Worm (Caenorhabditis elegans) whole organism, L4 larva: ENCODE measurements around the gene M117.1.

Experiments
- F26F4.8 ChIP-seq: fragments of 200-800 bp; sonication (Bioruptor generic); conservative IDR thresholded peaks from 2 replicates; pipeline ENCODE4 v1.3.6; 2022; ENCODE audit warnings: missing genetic modification characterization, missing compliant biosample characterization
- F37D6.2 ChIP-seq: sonication (generic microtip); optimal IDR thresholded peaks from 2 replicates; lab custom pipeline; 2016; ENCODE audit warnings: mild to moderate bottlenecking, missing genetic modification characterization, missing compliant biosample characterization
- F49E8.2 ChIP-seq: sonication (generic microtip); optimal IDR thresholded peaks from 2 replicates; lab custom pipeline; 2016; ENCODE audit warnings: missing compliant biosample characterization, mild to moderate bottlenecking, missing genetic modification characterization, borderline replicate concordance
- aha-1 ChIP-seq: fragments of 150-350 bp; peaks from one replicate; lab custom pipeline; 2014; ENCODE audit warnings: missing biosample characterization, missing genetic modification characterization
- aly-2 ChIP-seq: sonication (generic microtip); optimal IDR thresholded peaks from 2 replicates; lab custom pipeline; 2018; ENCODE audit warnings: missing biosample characterization, missing genetic modification characterization
- ama-1 ChIP-seq: fragments of 150-350 bp; optimal IDR thresholded peaks from 2 replicates; lab custom pipeline; 2014; ENCODE audit warnings: inconsistent platforms, mixed read lengths
- arid-1 ChIP-seq: fragments of 200-800 bp; sonication (Bioruptor generic); conservative IDR thresholded peaks from 2 replicates; pipeline ENCODE4 v1.3.6; 2022; ENCODE audit warnings: missing genetic modification reagents, missing genetic modification characterization, missing compliant biosample characterization
- attf-4 ChIP-seq: sonication (generic microtip); optimal IDR thresholded peaks from 3 replicates; lab custom pipeline; 2017; ENCODE audit warnings: missing biosample characterization, missing genetic modification characterization
- ces-1 ChIP-seq: fragments of 150-350 bp; sonication (generic microtip); optimal IDR thresholded peaks from 4 replicates; lab custom pipeline; 2014; ENCODE audit warnings: missing biosample characterization, missing genetic modification reagents, missing genetic modification characterization
- cey-2 ChIP-seq: sonication (generic microtip); optimal IDR thresholded peaks from 3 replicates; lab custom pipeline; 2017; ENCODE audit warnings: missing genetic modification characterization, mild to moderate bottlenecking, missing compliant biosample characterization, antibody characterized with exemption, borderline replicate concordance; ENCODE audit not compliant: insufficient read depth
- ctbp-1 ChIP-seq: fragments of 200-800 bp; sonication (Bioruptor generic); IDR thresholded peaks from 2 replicates; pipeline ENCODE4 v1.3.6; 2022; ENCODE audit warnings: missing genetic modification reagents, missing genetic modification characterization, missing compliant biosample characterization
- daf-12 ChIP-seq: fragments of 150-350 bp; optimal IDR thresholded peaks from 2 replicates; lab custom pipeline; 2014; ENCODE audit warnings: missing biosample characterization, missing genetic modification reagents, missing genetic modification characterization
- dmd-9 ChIP-seq: fragments of 200-800 bp; sonication (Bioruptor generic); IDR thresholded peaks from 2 replicates; pipeline ENCODE4 v1.3.6; 2022; ENCODE audit warnings: missing genetic modification reagents, missing genetic modification characterization, missing compliant biosample characterization
- dpl-1 ChIP-seq: fragments of 150-350 bp; optimal IDR thresholded peaks from 2 replicates; lab custom pipeline; 2014; ENCODE audit warnings: missing biosample characterization, missing genetic modification reagents, missing genetic modification characterization
- duxl-1 ChIP-seq: sonication (generic microtip); optimal IDR thresholded peaks from 2 replicates; lab custom pipeline; 2016; ENCODE audit warnings: mild to moderate bottlenecking, missing genetic modification characterization, moderate library complexity, missing compliant biosample characterization; ENCODE audit not compliant: poor library complexity
- dve-1 ChIP-seq: sonication (generic microtip); optimal IDR thresholded peaks from 2 replicates; lab custom pipeline; 2017; ENCODE audit warnings: antibody characterized with exemption, mild to moderate bottlenecking, missing genetic modification characterization, missing compliant biosample characterization; ENCODE audit not compliant: insufficient read depth
- egl-43 ChIP-seq: fragments of 200-800 bp; sonication (Bioruptor generic); IDR thresholded peaks from 2 replicates; pipeline ENCODE4 v1.3.6; 2022; ENCODE audit warnings: missing genetic modification reagents, missing genetic modification characterization, missing compliant biosample characterization
- fkh-10 ChIP-seq: fragments of 150-350 bp; optimal IDR thresholded peaks from 2 replicates; lab custom pipeline; 2014; ENCODE audit warnings: missing biosample characterization, missing genetic modification reagents, missing genetic modification characterization
- gei-8 ChIP-seq: fragments of 200-800 bp; sonication (Bioruptor generic); optimal IDR thresholded peaks from 2 replicates; lab custom pipeline; 2018; ENCODE audit warnings: mild to moderate bottlenecking, missing genetic modification characterization, missing compliant biosample characterization
- hmg-1.1 ChIP-seq: fragments of 200-800 bp; sonication (Bioruptor generic); IDR thresholded peaks from 2 replicates; pipeline ENCODE4 v1.3.6; 2022; ENCODE audit warnings: missing genetic modification reagents, missing genetic modification characterization, missing compliant biosample characterization
- lin-1 ChIP-seq: fragments of 200-800 bp; sonication (Bioruptor generic); IDR thresholded peaks from 2 replicates; pipeline ENCODE4 v1.3.6; 2022; ENCODE audit warnings: missing genetic modification reagents, missing genetic modification characterization, missing compliant biosample characterization
- lin-29 ChIP-seq: fragments of 200-800 bp; sonication (Bioruptor generic); IDR thresholded peaks from 2 replicates; pipeline ENCODE4 v1.3.6; 2022; ENCODE audit warnings: missing genetic modification reagents, missing genetic modification characterization, missing compliant biosample characterization
- lsy-2 ChIP-seq, 2 experiments: fragments of 150-350 bp in 1 of 2; sonication (generic microtip) in 1 of 2; optimal IDR thresholded peaks; 2 replicates each; lab custom pipeline; 2014 to 2017; ENCODE audit warnings: missing biosample characterization in 2 of 2, missing genetic modification characterization in 2 of 2
- madf-9 ChIP-seq: fragments of 200-800 bp; sonication (Bioruptor generic); conservative IDR thresholded peaks from 2 replicates; pipeline ENCODE4 v1.3.6; 2022; ENCODE audit warnings: missing genetic modification reagents, missing genetic modification characterization, missing compliant biosample characterization
- mep-1 ChIP-seq: fragments of 150-350 bp; sonication (generic microtip); optimal IDR thresholded peaks from 3 replicates; lab custom pipeline; 2014; ENCODE audit warnings: missing biosample characterization, missing genetic modification characterization
- mxl-3 ChIP-seq: fragments of 200-800 bp; sonication (Bioruptor generic); optimal IDR thresholded peaks from 2 replicates; lab custom pipeline; 2018; ENCODE audit warnings: mild to moderate bottlenecking, missing genetic modification characterization, missing compliant biosample characterization
- nhr-237 ChIP-seq: sonication (generic microtip); optimal IDR thresholded peaks from 2 replicates; lab custom pipeline; 2017; ENCODE audit warnings: missing biosample characterization, missing genetic modification characterization
- nhr-6 ChIP-seq: fragments of 150-350 bp; optimal IDR thresholded peaks from 2 replicates; lab custom pipeline; 2014; ENCODE audit warnings: missing biosample characterization, missing genetic modification characterization
- nhr-76 ChIP-seq: fragments of 150-350 bp; optimal IDR thresholded peaks from 2 replicates; lab custom pipeline; 2014; ENCODE audit warnings: missing biosample characterization, missing genetic modification characterization
- nhr-77 ChIP-seq: fragments of 150-350 bp; optimal IDR thresholded peaks from 2 replicates; lab custom pipeline; 2014; ENCODE audit warnings: missing biosample characterization, missing genetic modification characterization
- php-3 ChIP-seq: fragments of 200-800 bp; sonication (Bioruptor generic); IDR thresholded peaks from 2 replicates; pipeline ENCODE4 v1.3.6; 2022; ENCODE audit warnings: missing genetic modification reagents, missing genetic modification characterization, missing compliant biosample characterization
- pqm-1 ChIP-seq: sonication (generic microtip); optimal IDR thresholded peaks from 2 replicates; lab custom pipeline; 2017; ENCODE audit warnings: missing biosample characterization, missing genetic modification characterization
- rbr-2 ChIP-seq: sonication (generic microtip); optimal IDR thresholded peaks from 2 replicates; lab custom pipeline; 2016; ENCODE audit warnings: missing genotype, missing genetic modification characterization, missing compliant biosample characterization
- saeg-2 ChIP-seq: fragments of 200-800 bp; sonication (Bioruptor generic); IDR thresholded peaks from 2 replicates; pipeline ENCODE4 v1.3.6; 2022; ENCODE audit warnings: missing genetic modification reagents, missing genetic modification characterization, missing compliant biosample characterization
- sdz-12 ChIP-seq: fragments of 200-800 bp; sonication (Bioruptor generic); optimal IDR thresholded peaks from 2 replicates; lab custom pipeline; 2018; ENCODE audit warnings: mild to moderate bottlenecking, missing genetic modification characterization, missing compliant biosample characterization
- skn-1 ChIP-seq: fragments of 150-350 bp; optimal IDR thresholded peaks from 2 replicates; lab custom pipeline; 2014; ENCODE audit warnings: missing biosample characterization, missing genetic modification characterization
- snpc-1.2 ChIP-seq: fragments of 200-800 bp; sonication (Bioruptor generic); IDR thresholded peaks from 2 replicates; pipeline ENCODE4 v1.3.6; 2022; ENCODE audit warnings: missing genetic modification reagents, missing genetic modification characterization, missing compliant biosample characterization
- snpc-4 ChIP-seq: fragments of 150-350 bp; optimal IDR thresholded peaks from 2 replicates; lab custom pipeline; 2014; ENCODE audit warnings: missing biosample characterization, missing genetic modification characterization
- tra-1 ChIP-seq: fragments of 200-800 bp; sonication (Bioruptor generic); IDR thresholded peaks from 2 replicates; pipeline ENCODE4 v1.3.6; 2022; ENCODE audit warnings: missing genetic modification reagents, missing genetic modification characterization, missing compliant biosample characterization
- unc-62 ChIP-seq, 3 experiments: fragments of 150-350 bp in 1 of 3; sonication (generic microtip); optimal IDR thresholded peaks in 2 of 3; peaks in 1 of 3; 1 replicate in 1 of 3; 2 replicates in 2 of 3; lab custom pipeline; 2014 to 2017; ENCODE audit warnings: missing biosample characterization in 3 of 3, missing genetic modification characterization in 3 of 3, missing genetic modification reagents in 3 of 3, missing genotype in 1 of 3
- zag-1 ChIP-seq: fragments of 150-350 bp; optimal IDR thresholded peaks from 2 replicates; lab custom pipeline; 2014; ENCODE audit warnings: missing biosample characterization, missing genetic modification characterization
- zfp-3 ChIP-seq: fragments of 200-800 bp; sonication (Bioruptor generic); conservative IDR thresholded peaks from 2 replicates; pipeline ENCODE4 v1.3.6; 2022; ENCODE audit warnings: missing genetic modification reagents, missing genetic modification characterization, missing compliant biosample characterization
- zip-11 ChIP-seq: fragments of 200-800 bp; sonication (Bioruptor generic); IDR thresholded peaks from 2 replicates; pipeline ENCODE4 v1.3.6; 2022; ENCODE audit warnings: missing genetic modification characterization, missing compliant biosample characterization
- zip-2 ChIP-seq: fragments of 150-350 bp; optimal IDR thresholded peaks from 2 replicates; lab custom pipeline; 2014; ENCODE audit warnings: missing biosample characterization, missing genetic modification characterization

The M117.1 gene

ce11 chrIV:11785064-11785840 lies 28.8 kb upstream of the M117.1 start (continued):
- TF ChIP-seq hmg-1.1 (no peak), aha-1 (tag; lab: Kevin White, UChicago) (peak; percentile 30), snpc-1.2 (GFP tag; lab: Robert Waterston, UW) (no peak), pqm-1 (no peak), F49E8.2 (no peak), nhr-77 (tag; lab: Kevin White, UChicago) (no peak), F37D6.2 (tag; lab: Kevin White, UChicago) (no peak), dpl-1 (no peak), nhr-76 (tag; lab: Kevin White, UChicago) (no peak), zip-2 (no peak), gei-8 (no peak), nhr-237 (tag; lab: Kevin White, UChicago) (no peak), sdz-12 (GFP tag; lab: Kevin White, UChicago) (no peak), cey-2 (no peak), zfp-3 (GFP tag; lab: Robert Waterston, UW) (no peak), zip-11 (GFP tag; lab: Robert Waterston, UW) (no peak), egl-43 (GFP tag; lab: Robert Waterston, UW) (no peak), ces-1 (GFP tag; lab: Kevin White, UChicago) (peak; percentile 9)

ce11 chrIV:11787793-11788192 lies 26.3 kb upstream of the M117.1 start:
- TF ChIP-seq sdz-12 (GFP tag; lab: Kevin White, UChicago) (no peak), rbr-2 (tag; lab: Kevin White, UChicago) (no peak), php-3 (GFP tag; lab: Robert Waterston, UW) (no peak), zfp-3 (GFP tag; lab: Robert Waterston, UW) (no peak)

- no peak for TF ChIP-seq ama-1 (lab: Kevin White, UChicago)
- no peak for TF ChIP-seq nhr-77 (tag; lab: Kevin White, UChicago)
- TF ChIP-seq snpc-4 (tag; lab: Kevin White, UChicago) = no peak
- TF ChIP-seq skn-1 (tag; lab: Kevin White, UChicago) = no peak
- peak; percentile 82 for TF ChIP-seq ces-1 (GFP tag; lab: Kevin White, UChicago)
- TF ChIP-seq mxl-3 (GFP tag; lab: Kevin White, UChicago) = no peak
- no peak for TF ChIP-seq egl-43 (GFP tag; lab: Robert Waterston, UW)
- no peak for TF ChIP-seq daf-12 (tag; lab: Kevin White, UChicago)
- TF ChIP-seq unc-62 (GFP tag; optimal IDR thresholded peaks at IDR 0.05 in 1 of 2; lab: Kevin White, UChicago) = peak in 1 of 2 experiments; percentile 53
- TF ChIP-seq unc-62 (tag; optimal IDR thresholded peaks at IDR 0.05; lab: Kevin White, UChicago) = no peak
- no peak for TF ChIP-seq nhr-6
- peak; percentile 89 for TF ChIP-seq aha-1 (tag; lab: Kevin White, UChicago)
- no peak for TF ChIP-seq ctbp-1 (GFP tag; lab: Robert Waterston, UW)
- no peak for TF ChIP-seq dve-1 (tag; lab: Kevin White, UChicago)
- TF ChIP-seq gei-8 = no peak
- TF ChIP-seq F49E8.2 = no peak
- TF ChIP-seq dpl-1 = no peak
- TF ChIP-seq lin-29 (GFP tag; lab: Robert Waterston, UW) = no peak
- no peak for TF ChIP-seq F26F4.8
- TF ChIP-seq sdz-12 (GFP tag; lab: Kevin White, UChicago) = no peak
- TF ChIP-seq attf-4 = no peak
- no peak for TF ChIP-seq dmd-9 (GFP tag; lab: Robert Waterston, UW)
- TF ChIP-seq fkh-10 (GFP tag; lab: Kevin White, UChicago) = peak; percentile 83
- no peak for TF ChIP-seq lin-1 (GFP tag; lab: Robert Waterston, UW)
- no peak for TF ChIP-seq zag-1 (tag; lab: Kevin White, UChicago)
- TF ChIP-seq hmg-1.1 = no peak
- no peak for TF ChIP-seq duxl-1
- TF ChIP-seq arid-1 (GFP tag; lab: Robert Waterston, UW) = no peak
- no peak for TF ChIP-seq rbr-2 (tag; lab: Kevin White, UChicago)
- peak; percentile 19 for TF ChIP-seq mep-1
- TF ChIP-seq zip-11 (GFP tag; lab: Robert Waterston, UW) = no peak
- no peak for TF ChIP-seq tra-1 (GFP tag; lab: Robert Waterston, UW)
- no peak for TF ChIP-seq madf-9
- TF ChIP-seq lsy-2 (tag; optimal IDR thresholded peaks at IDR 0.05; lab: Kevin White, UChicago) = peak in 1 of 2 experiments; percentile 23
- TF ChIP-seq saeg-2 = no peak
- TF ChIP-seq aly-2 = no peak
Observed at ce11 chrIV:11788383-11788963, 25.6 kb upstream of the M117.1 start.
